Fruit fly (Drosophila melanogaster) S2 (cell line): Measurements from ENCODE around the gene CG43165.

Experiments used
- CG8478 ChIP-seq: fragments of >200 bp; optimal IDR thresholded peaks from 2 replicates; lab custom pipeline; 2018
- CTCF ChIP-seq, 2 experiments: fragments of >200 bp; optimal IDR thresholded peaks; 2 replicates each; lab custom pipeline; 2018

DNA sequence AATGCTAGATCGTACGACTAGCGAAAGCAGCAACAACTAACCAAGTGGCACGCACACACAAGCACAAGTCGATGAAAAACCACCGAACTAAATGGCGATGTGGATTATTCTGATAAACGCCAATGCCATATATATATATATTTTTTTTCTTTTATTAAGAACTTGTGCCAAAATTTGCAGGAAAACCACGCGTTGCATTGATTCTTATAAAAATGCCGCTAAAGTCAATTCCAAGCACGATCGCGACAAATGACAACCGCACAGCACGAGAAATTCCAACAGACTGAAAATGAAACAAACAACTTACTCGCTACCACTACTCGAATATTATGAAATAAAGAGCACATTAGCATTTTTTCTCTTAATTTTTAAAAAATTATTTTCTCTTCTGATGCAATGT lies 38.2 kb downstream of the CG43165 start, which contains the start of gene for:
- TF ChIP-seq CG8478 (lab: Kevin White, UChicago) (no peak), CTCF (optimal IDR thresholded peaks at IDR 0.05; lab: Kevin White, UChicago) (no peak)
